Worm (Caenorhabditis elegans): ENCODE data around the gene F47B8.14.

DNA sequence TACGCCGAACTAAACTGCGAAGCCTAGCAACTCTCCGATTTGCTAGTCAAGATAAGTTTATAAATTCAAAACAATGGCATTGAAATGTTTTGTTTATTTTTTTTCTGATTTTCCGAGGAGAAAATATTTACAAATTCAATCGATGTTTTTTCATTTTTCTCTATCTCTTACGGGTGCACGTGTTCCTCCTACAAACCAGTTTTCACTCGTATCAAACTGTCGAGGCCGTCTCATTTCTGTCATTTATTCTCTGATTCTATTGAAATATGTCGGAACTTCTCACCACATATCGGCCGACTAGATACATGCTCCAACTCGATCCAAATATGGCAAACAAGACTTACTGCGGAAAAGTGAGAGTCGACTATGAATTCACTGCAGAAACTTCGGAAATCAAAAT lies 11.1 kb downstream of the F47B8.14 start, which contains the start of gene F47B8.8:
- TF ChIP-seq snpc-4 (tag; optimal IDR thresholded peaks at IDR 0.05): no peak
- TF ChIP-seq ceh-82 (tag; optimal IDR thresholded peaks at IDR 0.05): no peak
- no peak for TF ChIP-seq C34B4.2 (tag; optimal IDR thresholded peaks at IDR 0.05)
- no peak for TF ChIP-seq elt-2 (tag; optimal IDR thresholded peaks at IDR 0.05)
- TF ChIP-seq C16A3.4 (tag; optimal IDR thresholded peaks at IDR 0.05): no peak

Data from whole organism, L1 larva.